Fruit fly (Drosophila melanogaster): ENCODE measurements around the gene PIG-F.

Gene PIG-F

dm6 chr3L:19655923-19656322, 43.7 kb downstream of the PIG-F start (continued):
- TF ChIP-seq grau (tag; optimal IDR thresholded peaks at IDR 0.05) (peak; percentile 55), Nf-YA (GFP tag; IDR thresholded peaks at IDR 0.05) (no peak), Tbp (GFP tag; optimal IDR thresholded peaks at IDR 0.05) (no peak), peb (GFP tag; IDR thresholded peaks at IDR 0.05) (peak; percentile 27; the same call in 1 of the 2 replicates), Scr (GFP tag; IDR thresholded peaks at IDR 0.05; ENCODE audit: partially characterized antibody) (no peak), CG3407 (GFP tag; optimal IDR thresholded peaks at IDR 0.05) (peak; percentile 61), pfk (GFP tag; optimal IDR thresholded peaks at IDR 0.05) (no peak), CG3065 (GFP tag; optimal IDR thresholded peaks at IDR 0.05) (no peak), Dek (tag; optimal IDR thresholded peaks at IDR 0.05) (no peak), CG12219 (GFP tag; optimal IDR thresholded peaks at IDR 0.05) (peak; percentile 54), CG4820 (GFP tag; optimal IDR thresholded peaks at IDR 0.05) (peak; percentile 49), CG13775 (GFP tag; optimal IDR thresholded peaks at IDR 0.05) (peak; percentile 25), Nf-YB (GFP tag; optimal IDR thresholded peaks at IDR 0.05) (peak; percentile 56), CG18011 (GFP tag; optimal IDR thresholded peaks at IDR 0.05) (no peak), twi (tag; optimal IDR thresholded peaks at IDR 0.05) (peak; percentile 42), chn (GFP tag; optimal IDR thresholded peaks at IDR 0.05) (no peak), kay (GFP tag; optimal IDR thresholded peaks at IDR 0.05) (no peak), CG31441 (GFP tag; IDR thresholded peaks at IDR 0.05) (peak; percentile 67), p53 (GFP tag; optimal IDR thresholded peaks at IDR 0.05) (no peak), CG2678 (tag; optimal IDR thresholded peaks at IDR 0.05) (peak; percentile 72), cg (GFP tag; optimal IDR thresholded peaks at IDR 0.05) (no peak), CG15601 (tag; optimal IDR thresholded peaks at IDR 0.05) (peak; percentile 64), CG18619 (GFP tag; optimal IDR thresholded peaks at IDR 0.05) (peak; percentile 36), Gsc (GFP tag; IDR thresholded peaks at IDR 0.05) (0 out of 2 replicates have a peak, but pooled peaks have one; percentile 36), fru (optimal IDR thresholded peaks at IDR 0.05) (no peak), CG8089 (GFP tag; optimal IDR thresholded peaks at IDR 0.05) (peak; percentile 16), tgo (GFP tag; IDR thresholded peaks at IDR 0.05) (peak; percentile 40; the same call in 2 of the 3 replicates), hth (optimal IDR thresholded peaks at IDR 0.05) (no peak), vnd (GFP tag; IDR thresholded peaks at IDR 0.05; ENCODE audit: partially characterized antibody) (no peak), ttk (GFP tag; IDR thresholded peaks at IDR 0.05) (no peak), CG4730 (GFP tag; IDR thresholded peaks at IDR 0.05) (no peak), gce (GFP tag; IDR thresholded peaks at IDR 0.05) (peak; percentile 47; the same call in 1 of the 3 replicates), CG8944 (GFP tag; optimal IDR thresholded peaks at IDR 0.05) (no peak), pum (GFP tag; optimal IDR thresholded peaks at IDR 0.05) (peak; percentile 26), Pdp1 (GFP tag; optimal IDR thresholded peaks at IDR 0.05) (peak; percentile 19 to 28), CG7271 (tag; optimal IDR thresholded peaks at IDR 0.05) (peak; percentile 35), chinmo (GFP tag; IDR thresholded peaks at IDR 0.05; ENCODE audit: partially characterized antibody) (no peak), CG17385 (GFP tag; optimal IDR thresholded peaks at IDR 0.05) (peak; percentile 38), CG4404 (GFP tag; IDR thresholded peaks at IDR 0.05) (peak; percentile 41), CG18476 (GFP tag; optimal IDR thresholded peaks at IDR 0.05) (peak; percentile 5), CG10147 (GFP tag; optimal IDR thresholded peaks at IDR 0.05) (peak; percentile 34), CG33557 (GFP tag; optimal IDR thresholded peaks at IDR 0.05) (peak; percentile 60), schlank (tag; optimal IDR thresholded peaks at IDR 0.05) (no peak), vvl (GFP tag; IDR thresholded peaks at IDR 0.05) (peak; percentile 80), eve (GFP tag; optimal IDR thresholded peaks at IDR 0.05) (peak in 1 of 2 experiments; percentile 87), YL-1 (GFP tag; optimal IDR thresholded peaks at IDR 0.05) (no peak), Sin3A (optimal IDR thresholded peaks at IDR 0.05) (no peak), CG15073 (GFP tag; optimal IDR thresholded peaks at IDR 0.05) (peak; percentile 6), cato (GFP tag; optimal IDR thresholded peaks at IDR 0.05; ENCODE audit: borderline replicate concordance) (no peak), lab (GFP tag; optimal IDR thresholded peaks at IDR 0.05) (peak; percentile 49), Dip3 (GFP tag; optimal IDR thresholded peaks at IDR 0.05) (no peak), Fer1 (GFP tag; optimal IDR thresholded peaks at IDR 0.05) (no peak)

All from whole organism, embryonic.